Worm (Caenorhabditis elegans): ENCODE results near the gene aakb-1.

The aakb-1 gene

ce11 chrX:13795879-13796278 lies 40.3 kb downstream of the aakb-1 start:
- peak; percentile 56 for TF ChIP-seq set-16 (GFP tag; IDR thresholded peaks at IDR 0.05)

- TF ChIP-seq daf-16 (GFP tag; optimal IDR thresholded peaks at IDR 0.05) = no peak
- peak; percentile 33 for TF ChIP-seq daf-16 (tag; optimal IDR thresholded peaks at IDR 0.05)
- TF ChIP-seq egl-27 (tag; optimal IDR thresholded peaks at IDR 0.05) = no peak
- TF ChIP-seq spr-1 (tag; optimal IDR thresholded peaks at IDR 0.05) = no peak
- peak; percentile 59 for TF ChIP-seq dmd-6 (GFP tag; IDR thresholded peaks at IDR 0.05)
- TF ChIP-seq nhr-28 (tag; optimal IDR thresholded peaks at IDR 0.05) = peak; percentile 60
- peak; percentile 73 for TF ChIP-seq hlh-11 (tag; optimal IDR thresholded peaks at IDR 0.05)
- TF ChIP-seq pqm-1 (tag; optimal IDR thresholded peaks at IDR 0.05) = peak; percentile 24
- TF ChIP-seq unc-130 (GFP tag; optimal IDR thresholded peaks at IDR 0.05) = no peak
- TF ChIP-seq hlh-30 (tag; optimal IDR thresholded peaks at IDR 0.05; ENCODE audit: insufficient read depth) = peak; percentile 42
- no peak for TF ChIP-seq F26F4.8 (GFP tag; conservative IDR thresholded peaks at IDR 0.05)
- 0 out of 2 replicates have a peak, but pooled peaks have one; percentile 31 for TF ChIP-seq php-3 (GFP tag; IDR thresholded peaks at IDR 0.05)
- TF ChIP-seq dve-1 (tag; optimal IDR thresholded peaks at IDR 0.05; ENCODE audit: insufficient read depth) = peak; percentile 65
These were observed 47.7 kb downstream of the aakb-1 start for ce11 chrX:13803246-13803645.
